Fruit fly (Drosophila melanogaster) whole organism, pupa: Measurements from ENCODE around the gene CG4270.

Experiments
- CG10348 ChIP-seq: fragments of 200-800 bp; sonication (Bioruptor generic); IDR thresholded peaks from 2 replicates; pipeline ENCODE4 v1.3.6; 2022; ENCODE audit warnings: missing biosample characterization, missing genetic modification characterization
- CG12605 ChIP-seq: fragments of 200-800 bp; sonication (Bioruptor generic); IDR thresholded peaks from 2 replicates; pipeline ENCODE4 v1.3.6; 2022; ENCODE audit warnings: missing biosample characterization, missing genetic modification characterization
- CG13204 ChIP-seq: fragments of 200-800 bp; sonication (Bioruptor generic); optimal IDR thresholded peaks from 2 replicates; lab custom pipeline; 2018; ENCODE audit warnings: missing biosample characterization, mild to moderate bottlenecking, missing genetic modification characterization, moderate library complexity
- CG14655 ChIP-seq: fragments of 200-800 bp; sonication (Bioruptor generic); optimal IDR thresholded peaks from 3 replicates; lab custom pipeline; 2017; ENCODE audit warnings: mild to moderate bottlenecking, missing biosample characterization, missing genetic modification reagents, missing genetic modification characterization
- CG15710 ChIP-seq: fragments of 200-800 bp; sonication (Bioruptor generic); optimal IDR thresholded peaks from 2 replicates; lab custom pipeline; 2018; ENCODE audit warnings: missing biosample characterization, mild to moderate bottlenecking, missing genetic modification characterization, moderate library complexity
- CG17806 ChIP-seq: fragments of 200-800 bp; sonication (Bioruptor generic); optimal IDR thresholded peaks from 2 replicates; lab custom pipeline; 2018; ENCODE audit warnings: missing biosample characterization, mild to moderate bottlenecking, missing genetic modification characterization, moderate library complexity
- CG32121 ChIP-seq: fragments of 200-800 bp; sonication (Bioruptor generic); IDR thresholded peaks from 2 replicates; pipeline ENCODE4 v1.3.6; 2022; ENCODE audit warnings: missing biosample characterization, missing genetic modification characterization
- CG34367 ChIP-seq: fragments of 200-800 bp; sonication (Bioruptor generic); optimal IDR thresholded peaks from 2 replicates; lab custom pipeline; 2018; ENCODE audit warnings: missing biosample characterization, mild to moderate bottlenecking, missing genetic modification characterization
- CG4496 ChIP-seq: fragments of 200-800 bp; sonication (Bioruptor generic); IDR thresholded peaks from 3 replicates; pipeline ENCODE4 v1.3.6; 2022; ENCODE audit warnings: missing biosample characterization, missing genetic modification characterization
- CG8159 ChIP-seq: fragments of 200-800 bp; sonication (Bioruptor generic); optimal IDR thresholded peaks from 3 replicates; lab custom pipeline; 2018; ENCODE audit warnings: missing biosample characterization, mild to moderate bottlenecking, missing genetic modification characterization, moderate library complexity
- CG8301 ChIP-seq: fragments of 200-800 bp; sonication (Bioruptor generic); optimal IDR thresholded peaks from 2 replicates; lab custom pipeline; 2018; ENCODE audit warnings: missing biosample characterization, mild to moderate bottlenecking, missing genetic modification characterization
- CG9948 ChIP-seq: fragments of 200-800 bp; sonication (Bioruptor generic); optimal IDR thresholded peaks from 2 replicates; lab custom pipeline; 2018; ENCODE audit warnings: missing biosample characterization, mild to moderate bottlenecking, missing genetic modification characterization, moderate library complexity
- D1 ChIP-seq: fragments of 200-800 bp; sonication (Bioruptor generic); optimal IDR thresholded peaks from 2 replicates; lab custom pipeline; 2018; ENCODE audit warnings: missing biosample characterization, mild to moderate bottlenecking, missing genetic modification characterization, moderate library complexity
- EcR ChIP-seq: fragments of 200-800 bp; sonication (Bioruptor generic); optimal IDR thresholded peaks from 3 replicates; lab custom pipeline; 2019; ENCODE audit warnings: missing biosample characterization, missing genetic modification characterization, mild to moderate bottlenecking, moderate library complexity, missing genetic modification reagents
- Ets98B ChIP-seq: fragments of 200-800 bp; sonication (Bioruptor generic); IDR thresholded peaks from 2 replicates; pipeline ENCODE4 v1.3.6; 2022; ENCODE audit warnings: missing biosample characterization, missing genetic modification characterization
- Pif1A ChIP-seq: fragments of 200-800 bp; sonication (Bioruptor generic); optimal IDR thresholded peaks from 3 replicates; lab custom pipeline; 2016; ENCODE audit warnings: missing biosample characterization, missing genetic modification characterization
- Pif1B ChIP-seq: fragments of 200-800 bp; sonication (Bioruptor generic); optimal IDR thresholded peaks from 3 replicates; lab custom pipeline; 2016; ENCODE audit warnings: missing biosample characterization, missing genetic modification characterization
- Snoo ChIP-seq: fragments of 200-800 bp; sonication (Bioruptor generic); optimal IDR thresholded peaks from 3 replicates; lab custom pipeline; 2017; ENCODE audit warnings: missing biosample characterization, mild to moderate bottlenecking, missing genetic modification characterization, inconsistent platforms
- fd96Ca ChIP-seq: fragments of 200-800 bp; sonication (Bioruptor generic); IDR thresholded peaks from 3 replicates; pipeline ENCODE4 v1.3.6; 2022; ENCODE audit warnings: missing biosample characterization, missing genetic modification characterization
- gl ChIP-seq: fragments of 200-800 bp; sonication (Bioruptor generic); optimal IDR thresholded peaks from 2 replicates; lab custom pipeline; 2018; ENCODE audit warnings: missing biosample characterization, mild to moderate bottlenecking, missing genetic modification characterization
- rn ChIP-seq: fragments of 200-800 bp; sonication (Bioruptor generic); IDR thresholded peaks from 2 replicates; pipeline ENCODE4 v1.3.6; 2022; ENCODE audit warnings: missing biosample characterization, missing genetic modification characterization

CG4270 gene

DNA sequence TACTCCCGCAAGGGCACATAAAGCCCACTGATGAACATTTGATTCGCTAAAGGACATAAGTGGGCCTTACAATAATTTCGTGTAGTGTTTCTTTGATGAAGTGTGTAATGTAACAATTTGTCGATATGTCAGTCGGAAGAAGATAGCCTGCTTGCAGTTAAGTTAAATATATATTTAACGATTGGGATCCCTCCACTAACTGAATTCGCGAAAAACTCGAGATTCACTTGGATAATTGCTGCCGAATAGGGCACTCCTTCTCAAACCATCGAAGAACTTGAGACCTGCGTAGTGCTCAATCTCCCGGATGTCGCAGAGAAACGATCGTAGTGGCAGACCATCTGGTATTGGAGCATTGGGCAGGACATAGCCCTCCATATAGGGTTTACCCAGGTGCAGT lies 25.1 kb upstream of the CG4270 start, which contains the start of gene Tengl3:
Gene Tengl3, minus strand, starts transcription at position 101 of the 400 bp plus-strand sequence.
- TF ChIP-seq Pif1A (GFP tag; lab: Kevin White, UChicago) (no peak), EcR (GFP tag; lab: Kevin White, UChicago) (no peak), D1 (no peak), Ets98B (no peak)

DNA sequence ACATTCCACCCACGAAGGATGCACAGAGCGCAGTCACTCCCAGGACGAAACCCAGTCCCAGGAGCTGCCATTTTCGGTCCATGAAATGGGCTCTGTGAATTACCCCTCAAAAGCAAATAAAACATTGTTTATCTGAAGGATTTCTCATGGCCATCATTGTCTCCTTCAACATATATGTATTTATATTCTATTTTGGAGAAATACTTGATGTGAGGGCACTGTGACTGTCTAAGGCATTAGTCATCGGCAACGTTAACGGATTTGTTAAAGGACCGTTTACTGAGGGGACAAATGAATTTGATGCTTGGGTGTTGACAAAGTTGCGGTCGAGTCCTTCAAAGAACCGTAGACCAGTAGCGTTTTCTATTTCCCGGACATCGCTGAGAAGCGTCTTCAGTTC lies 24.0 kb upstream of the CG4270 start, which contains the start of gene Tengl2:
Gene Tengl2, minus strand, starts transcription at position 101 of the 400 bp plus-strand sequence.
- TF ChIP-seq CG10348 (GFP tag; lab: Robert Waterston, UW) (no peak), CG13204 (GFP tag; lab: Kevin White, UChicago) (no peak), Ets98B (no peak), fd96Ca (GFP tag; lab: Robert Waterston, UW) (no peak), gl (tag; lab: Kevin White, UChicago) (no peak), CG12605 (GFP tag; lab: Robert Waterston, UW) (no peak), CG14655 (GFP tag; lab: Kevin White, UChicago) (no peak), Pif1A (GFP tag; lab: Kevin White, UChicago) (no peak), Pif1B (GFP tag; lab: Kevin White, UChicago) (no peak), CG9948 (tag; lab: Kevin White, UChicago) (no peak), CG8159 (no peak), CG8301 (tag; lab: Kevin White, UChicago) (no peak), rn (GFP tag; lab: Robert Waterston, UW) (no peak), CG32121 (GFP tag; lab: Robert Waterston, UW) (no peak), CG34367 (tag; lab: Kevin White, UChicago) (no peak)

DNA sequence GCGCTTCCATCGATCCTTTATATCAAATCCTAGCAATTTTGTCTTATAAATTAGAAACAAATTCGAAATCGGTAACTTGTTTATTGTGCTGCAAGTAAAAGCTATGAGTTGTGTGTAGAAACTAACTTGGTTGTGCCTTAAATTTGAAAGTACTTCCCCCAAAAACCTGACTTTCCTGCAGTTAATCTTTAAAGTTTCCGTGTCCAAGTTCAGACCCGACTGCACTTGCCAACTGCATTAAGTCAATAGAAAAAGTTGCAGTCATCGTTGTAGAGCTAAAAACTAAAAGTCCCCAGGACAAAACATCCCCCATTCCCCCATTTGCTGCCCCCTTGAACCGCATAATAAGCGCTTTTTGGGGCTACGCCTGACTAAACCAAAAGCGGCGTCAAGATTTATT lies 22.7 kb upstream of the CG4270 start, which contains the start of gene Tengl1:
Gene Tengl1, minus strand, starts transcription at position 101 of the 400 bp plus-strand sequence.
- TF ChIP-seq CG15710 (tag; lab: Kevin White, UChicago) (no peak), CG4496 (GFP tag; lab: Robert Waterston, UW) (no peak), CG8301 (tag; lab: Kevin White, UChicago) (no peak), gl (tag; lab: Kevin White, UChicago) (no peak), CG8159 (no peak), CG12605 (GFP tag; lab: Robert Waterston, UW) (no peak), Pif1B (GFP tag; lab: Kevin White, UChicago) (no peak), CG34367 (tag; lab: Kevin White, UChicago) (no peak), Pif1A (GFP tag; lab: Kevin White, UChicago) (no peak), rn (GFP tag; lab: Robert Waterston, UW) (no peak), CG32121 (GFP tag; lab: Robert Waterston, UW) (no peak), Snoo (tag; lab: Kevin White, UChicago) (no peak), CG13204 (GFP tag; lab: Kevin White, UChicago) (no peak), CG17806 (tag; lab: Kevin White, UChicago) (no peak), CG14655 (GFP tag; lab: Kevin White, UChicago) (no peak), CG9948 (tag; lab: Kevin White, UChicago) (no peak)

DNA sequence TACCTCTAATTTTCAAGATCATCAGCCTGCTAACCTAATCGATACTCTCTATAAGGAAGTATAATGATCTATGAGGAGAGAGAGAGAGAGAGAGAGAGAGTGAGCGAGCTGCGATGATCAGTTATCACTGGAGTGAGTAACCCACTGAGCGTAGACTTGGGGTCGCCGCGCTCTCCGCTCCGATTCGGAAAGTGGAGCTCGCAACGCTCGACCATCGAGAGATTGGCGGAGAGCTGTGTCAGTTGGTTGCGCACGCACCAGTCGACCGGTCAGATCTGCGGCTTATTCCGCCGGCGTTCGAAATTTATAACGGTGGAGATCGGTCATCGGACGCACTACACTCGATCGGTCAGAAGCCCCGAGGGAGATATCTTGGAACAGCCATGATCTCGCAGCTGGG lies 21.1 kb upstream of the CG4270 start, which contains the start of gene CG4267:
Gene CG4267, plus strand, starts transcription at position 240 of the 400 bp plus-strand sequence.
- TF ChIP-seq CG8159 (no peak), CG12605 (GFP tag; lab: Robert Waterston, UW) (no peak), Ets98B (peak; percentile 20; the same call in 1 of the 2 replicates), CG9948 (tag; lab: Kevin White, UChicago) (no peak), fd96Ca (GFP tag; lab: Robert Waterston, UW) (peak; percentile 52; the same call in 1 of the 3 replicates), CG17806 (tag; lab: Kevin White, UChicago) (no peak), CG15710 (tag; lab: Kevin White, UChicago) (no peak), CG34367 (tag; lab: Kevin White, UChicago) (no peak), CG4496 (GFP tag; lab: Robert Waterston, UW) (peak; percentile 67), Snoo (tag; lab: Kevin White, UChicago) (no peak), rn (GFP tag; lab: Robert Waterston, UW) (no peak), CG10348 (GFP tag; lab: Robert Waterston, UW) (0 out of 2 replicates have a peak, but pooled peaks have one; percentile 23), D1 (no peak), CG13204 (GFP tag; lab: Kevin White, UChicago) (no peak), CG8301 (tag; lab: Kevin White, UChicago) (no peak), gl (tag; lab: Kevin White, UChicago) (no peak), EcR (GFP tag; lab: Kevin White, UChicago) (peak; percentile 74), Pif1B (GFP tag; lab: Kevin White, UChicago) (no peak), Pif1A (GFP tag; lab: Kevin White, UChicago) (no peak), CG14655 (GFP tag; lab: Kevin White, UChicago) (no peak), CG32121 (GFP tag; lab: Robert Waterston, UW) (0 out of 2 replicates have a peak, but pooled peaks have one; percentile 12)

DNA sequence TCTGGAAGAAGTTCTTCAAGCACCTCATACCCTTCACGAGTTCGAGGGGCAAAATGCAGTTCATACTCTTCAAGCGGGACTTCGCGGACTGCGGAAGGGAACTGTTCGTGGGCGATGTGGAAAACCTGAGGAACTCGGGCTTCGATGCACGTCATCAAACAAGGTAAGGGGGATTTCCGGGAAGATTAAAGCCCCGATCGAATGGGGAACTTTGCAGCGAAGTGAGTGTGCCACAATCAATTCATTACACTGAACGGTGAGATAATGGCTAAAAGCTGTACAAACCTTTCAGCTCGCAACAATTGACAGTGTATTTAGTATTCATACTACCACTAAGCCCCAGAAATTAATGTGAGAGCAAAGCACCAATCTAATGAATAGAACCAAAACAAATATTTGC lies 20.5 kb upstream of the CG4270 start:
- no peak for TF ChIP-seq CG17806 (tag; lab: Kevin White, UChicago)
- TF ChIP-seq CG8159 = no peak
- no peak for TF ChIP-seq CG4496 (GFP tag; lab: Robert Waterston, UW)
- TF ChIP-seq gl (tag; lab: Kevin White, UChicago) = no peak
- TF ChIP-seq Snoo (tag; lab: Kevin White, UChicago) = no peak
- no peak for TF ChIP-seq Pif1B (GFP tag; lab: Kevin White, UChicago)
- TF ChIP-seq Ets98B = no peak
- TF ChIP-seq CG34367 (tag; lab: Kevin White, UChicago) = no peak
- TF ChIP-seq D1 = no peak
- TF ChIP-seq CG14655 (GFP tag; lab: Kevin White, UChicago) = no peak
- no peak for TF ChIP-seq CG9948 (tag; lab: Kevin White, UChicago)
- no peak for TF ChIP-seq CG15710 (tag; lab: Kevin White, UChicago)
- TF ChIP-seq EcR (GFP tag; lab: Kevin White, UChicago) = no peak
- TF ChIP-seq rn (GFP tag; lab: Robert Waterston, UW) = no peak
